Fruit fly (Drosophila melanogaster) whole organism, prepupa: ENCODE measurements around the gene CG44574.

ENCODE experiments used
- Blimp-1 ChIP-seq: fragments of 200-800 bp; sonication (Bioruptor generic); optimal IDR thresholded peaks from 3 replicates; lab custom pipeline; 2017; ENCODE audit warnings: missing biosample characterization, missing genetic modification characterization, mild to moderate bottlenecking, moderate library complexity, missing genetic modification reagents
- CG10631 ChIP-seq: fragments of 200-800 bp; sonication (Bioruptor generic); optimal IDR thresholded peaks from 2 replicates; lab custom pipeline; 2016; ENCODE audit warnings: missing biosample characterization, missing genetic modification characterization
- CG10669 ChIP-seq: fragments of 200-800 bp; sonication (Bioruptor generic); optimal IDR thresholded peaks from 3 replicates; lab custom pipeline; 2018; ENCODE audit warnings: missing biosample characterization, mild to moderate bottlenecking, missing genetic modification characterization, moderate library complexity
- CG11294 ChIP-seq: fragments of 200-800 bp; sonication (Bioruptor generic); IDR thresholded peaks from 2 replicates; pipeline ENCODE4 v1.3.6; 2022; ENCODE audit warnings: missing biosample characterization, missing genetic modification characterization
- CG11762 ChIP-seq: fragments of 200-800 bp; sonication (Bioruptor generic); optimal IDR thresholded peaks from 3 replicates; lab custom pipeline; 2016; ENCODE audit warnings: missing biosample characterization, missing genetic modification characterization; ENCODE audit not compliant: insufficient read depth
- CG11902 ChIP-seq: fragments of 200-800 bp; sonication (Bioruptor generic); optimal IDR thresholded peaks from 3 replicates; lab custom pipeline; 2016; ENCODE audit warnings: missing biosample characterization, missing genetic modification characterization
- CG15336 ChIP-seq: fragments of 200-800 bp; sonication (Bioruptor generic); IDR thresholded peaks from 2 replicates; pipeline ENCODE4 v1.3.6; 2022; ENCODE audit warnings: missing biosample characterization, missing genetic modification characterization
- CG1621 ChIP-seq: fragments of 200-800 bp; sonication (Bioruptor generic); optimal IDR thresholded peaks from 3 replicates; lab custom pipeline; 2018; ENCODE audit warnings: missing biosample characterization, mild to moderate bottlenecking, missing genetic modification characterization
- CG16779 ChIP-seq: fragments of 200-800 bp; sonication (Bioruptor generic); optimal IDR thresholded peaks from 3 replicates; lab custom pipeline; 2017; ENCODE audit warnings: missing biosample characterization, mild to moderate bottlenecking, missing genetic modification characterization
- CG31627 ChIP-seq: fragments of 200-800 bp; sonication (Bioruptor generic); optimal IDR thresholded peaks from 3 replicates; lab custom pipeline; 2016; ENCODE audit warnings: missing biosample characterization, missing genetic modification characterization
- CG32006 ChIP-seq: fragments of 200-800 bp; sonication (Bioruptor generic); optimal IDR thresholded peaks from 3 replicates; lab custom pipeline; 2017; ENCODE audit warnings: missing biosample characterization, mild to moderate bottlenecking, missing genetic modification characterization
- CG34406 ChIP-seq: fragments of 200-800 bp; sonication (Bioruptor generic); optimal IDR thresholded peaks from 3 replicates; lab custom pipeline; 2016; ENCODE audit warnings: missing biosample characterization, missing genetic modification characterization
- CG3919 ChIP-seq: fragments of 200-800 bp; sonication (Bioruptor generic); optimal IDR thresholded peaks from 3 replicates; lab custom pipeline; 2016; ENCODE audit warnings: missing biosample characterization, missing genetic modification characterization
- CG4318 ChIP-seq: fragments of 200-800 bp; sonication (Bioruptor generic); optimal IDR thresholded peaks from 3 replicates; lab custom pipeline; 2017; ENCODE audit warnings: missing biosample characterization, mild to moderate bottlenecking, missing genetic modification characterization
- CG6276 ChIP-seq: fragments of 200-800 bp; sonication (Bioruptor generic); optimal IDR thresholded peaks from 2 replicates; lab custom pipeline; 2017; ENCODE audit warnings: missing biosample characterization, mild to moderate bottlenecking, missing genetic modification characterization
- CG6792 ChIP-seq: fragments of 200-800 bp; sonication (Bioruptor generic); optimal IDR thresholded peaks from 3 replicates; lab custom pipeline; 2016; ENCODE audit warnings: missing biosample characterization, missing genetic modification characterization
- CG6808 ChIP-seq: fragments of 200-800 bp; sonication (Bioruptor generic); optimal IDR thresholded peaks from 3 replicates; lab custom pipeline; 2017; ENCODE audit warnings: missing biosample characterization, missing genetic modification characterization, mild to moderate bottlenecking, moderate library complexity, missing genetic modification reagents
- CG8119 ChIP-seq: fragments of 200-800 bp; sonication (Bioruptor generic); IDR thresholded peaks from 3 replicates; pipeline ENCODE4 v1.3.6; 2022; ENCODE audit warnings: missing biosample characterization, missing genetic modification characterization
- CG8632 ChIP-seq: fragments of 200-800 bp; sonication (Bioruptor generic); optimal IDR thresholded peaks from 3 replicates; lab custom pipeline; 2016; ENCODE audit warnings: missing biosample characterization, missing genetic modification characterization
- CG9139 ChIP-seq: fragments of 200-800 bp; sonication (Bioruptor generic); optimal IDR thresholded peaks from 3 replicates; lab custom pipeline; 2017; ENCODE audit warnings: missing biosample characterization, mild to moderate bottlenecking, missing genetic modification characterization
- Eip75B ChIP-seq: fragments of 200-800 bp; sonication (Bioruptor generic); optimal IDR thresholded peaks from 3 replicates; lab custom pipeline; 2016; ENCODE audit warnings: missing biosample characterization, missing genetic modification characterization
- Eip78C ChIP-seq: fragments of 200-800 bp; sonication (Bioruptor generic); peaks from one replicate; lab custom pipeline; 2016; ENCODE audit warnings: missing biosample characterization, missing genetic modification characterization
- Eip93F ChIP-seq: fragments of 200-800 bp; sonication (Bioruptor generic); optimal IDR thresholded peaks from 2 replicates; lab custom pipeline; 2016; ENCODE audit warnings: missing biosample characterization, mild to moderate bottlenecking, missing genetic modification characterization
- Ets21C ChIP-seq: fragments of 200-800 bp; sonication (Bioruptor generic); optimal IDR thresholded peaks from 3 replicates; lab custom pipeline; 2016; ENCODE audit warnings: missing biosample characterization, missing genetic modification characterization
- Ets96B ChIP-seq: fragments of 200-800 bp; optimal IDR thresholded peaks from 2 replicates; lab custom pipeline; 2019; ENCODE audit warnings: missing biosample characterization, mild to moderate bottlenecking, missing genetic modification characterization, moderate library complexity
- Gug ChIP-seq: fragments of 200-800 bp; sonication (Bioruptor generic); IDR thresholded peaks from 2 replicates; pipeline ENCODE4 v1.3.6; 2022; ENCODE audit warnings: missing biosample characterization, missing genetic modification characterization
- Hr38 ChIP-seq: sonication (Bioruptor generic); optimal IDR thresholded peaks from 2 replicates; lab custom pipeline; 2016; ENCODE audit warnings: missing biosample characterization, missing genetic modification characterization
- Hr39 ChIP-seq: fragments of 200-800 bp; sonication (Bioruptor generic); optimal IDR thresholded peaks from 2 replicates; lab custom pipeline; 2016; ENCODE audit warnings: missing biosample characterization, missing genetic modification characterization
- Hr4 ChIP-seq: fragments of 200-800 bp; sonication (Bioruptor generic); optimal IDR thresholded peaks from 3 replicates; lab custom pipeline; 2016; ENCODE audit warnings: missing biosample characterization, missing genetic modification characterization
- Met ChIP-seq: fragments of 200-800 bp; sonication (Bioruptor generic); optimal IDR thresholded peaks from 3 replicates; lab custom pipeline; 2016; ENCODE audit warnings: missing biosample characterization, missing genetic modification characterization
- Smox ChIP-seq: fragments of 200-800 bp; sonication (Bioruptor generic); optimal IDR thresholded peaks from 3 replicates; lab custom pipeline; 2016; ENCODE audit warnings: missing biosample characterization, missing genetic modification characterization
- Sox102F ChIP-seq: fragments of 200-800 bp; sonication (Bioruptor generic); optimal IDR thresholded peaks from 2 replicates; lab custom pipeline; 2016; ENCODE audit warnings: missing biosample characterization, mild to moderate bottlenecking, missing genetic modification characterization
- Sox15 ChIP-seq: fragments of 200-800 bp; sonication (Bioruptor generic); optimal IDR thresholded peaks from 3 replicates; lab custom pipeline; 2016; ENCODE audit warnings: missing biosample characterization, missing genetic modification characterization
- achi ChIP-seq: fragments of 200-800 bp; sonication (Bioruptor generic); optimal IDR thresholded peaks from 3 replicates; lab custom pipeline; 2016; ENCODE audit warnings: missing biosample characterization, missing genetic modification characterization
- acj6 ChIP-seq: fragments of 200-800 bp; sonication (Bioruptor generic); optimal IDR thresholded peaks from 3 replicates; lab custom pipeline; 2016; ENCODE audit warnings: missing biosample characterization, missing genetic modification characterization
- cyc ChIP-seq: fragments of 200-800 bp; sonication (Bioruptor generic); optimal IDR thresholded peaks from 3 replicates; lab custom pipeline; 2016; ENCODE audit warnings: missing biosample characterization, missing genetic modification characterization
- dac ChIP-seq: fragments of 200-800 bp; sonication (Bioruptor generic); optimal IDR thresholded peaks from 2 replicates; lab custom pipeline; 2017; ENCODE audit warnings: missing biosample characterization, mild to moderate bottlenecking, missing genetic modification characterization
- dsx ChIP-seq: fragments of 200-800 bp; optimal IDR thresholded peaks from 3 replicates; lab custom pipeline; 2019; ENCODE audit warnings: missing biosample characterization, mild to moderate bottlenecking, missing genetic modification characterization, moderate library complexity; ENCODE audit not compliant: poor library complexity, severe bottlenecking
- eg ChIP-seq: fragments of 200-800 bp; sonication (Bioruptor generic); IDR thresholded peaks from 3 replicates; pipeline ENCODE4 v1.3.6; 2022; ENCODE audit warnings: missing biosample characterization, missing genetic modification characterization
- esn ChIP-seq: fragments of 200-800 bp; sonication (Bioruptor generic); optimal IDR thresholded peaks from 2 replicates; lab custom pipeline; 2016; ENCODE audit warnings: missing biosample characterization, mild to moderate bottlenecking, missing genetic modification characterization, moderate library complexity
- fd59A ChIP-seq: fragments of 200-800 bp; sonication (Bioruptor generic); optimal IDR thresholded peaks from 2 replicates; lab custom pipeline; 2017; ENCODE audit warnings: missing biosample characterization, mild to moderate bottlenecking, missing genetic modification characterization, missing genetic modification reagents
- fd85E ChIP-seq: fragments of 200-800 bp; sonication (Bioruptor generic); optimal IDR thresholded peaks from 3 replicates; lab custom pipeline; 2016; ENCODE audit warnings: missing biosample characterization, missing genetic modification characterization
- fkh ChIP-seq: fragments of 200-800 bp; sonication (Bioruptor generic); optimal IDR thresholded peaks from 3 replicates; lab custom pipeline; 2017; ENCODE audit warnings: missing biosample characterization, mild to moderate bottlenecking, missing genetic modification characterization, moderate library complexity
- lz ChIP-seq: fragments of 200-800 bp; sonication (Bioruptor generic); optimal IDR thresholded peaks from 3 replicates; lab custom pipeline; 2016; ENCODE audit warnings: missing biosample characterization, missing genetic modification characterization
- net ChIP-seq: fragments of 200-800 bp; sonication (Bioruptor generic); optimal IDR thresholded peaks from 3 replicates; lab custom pipeline; 2016; ENCODE audit warnings: missing biosample characterization, missing genetic modification characterization
- pdm3 ChIP-seq: fragments of 200-800 bp; sonication (Bioruptor generic); optimal IDR thresholded peaks from 3 replicates; lab custom pipeline; 2016; ENCODE audit warnings: missing biosample characterization, missing genetic modification characterization
- salr ChIP-seq, 2 experiments: fragments of 200-800 bp; sonication (Bioruptor generic); optimal IDR thresholded peaks; 3 replicates each; lab custom pipeline; 2016 to 2018; ENCODE audit warnings: missing biosample characterization in 2 of 2, missing genetic modification characterization in 2 of 2, mild to moderate bottlenecking in 1 of 2
- spab ChIP-seq: fragments of 200-800 bp; sonication (Bioruptor generic); optimal IDR thresholded peaks from 2 replicates; lab custom pipeline; 2017; ENCODE audit warnings: missing biosample characterization, mild to moderate bottlenecking, missing genetic modification characterization, missing genetic modification reagents
- svp ChIP-seq: fragments of 200-800 bp; sonication (Bioruptor generic); peaks from one replicate; lab custom pipeline; 2016; ENCODE audit warnings: missing biosample characterization, missing genetic modification characterization
- topi ChIP-seq: fragments of 200-800 bp; sonication (Bioruptor generic); optimal IDR thresholded peaks from 3 replicates; lab custom pipeline; 2016; ENCODE audit warnings: missing biosample characterization, missing genetic modification characterization
- vri ChIP-seq: fragments of 200-800 bp; sonication (Bioruptor generic); optimal IDR thresholded peaks from 3 replicates; lab custom pipeline; 2016; ENCODE audit warnings: missing biosample characterization, mild to moderate bottlenecking, missing genetic modification characterization

The CG44574 gene

dm6 chr2L:5879363-5879934 is 4.1 kb upstream of the CG44574 start, which contains the start of gene rau:
Gene rau (minus strand): TSS chr2L:5879498.
- TF ChIP-seq achi (GFP tag; lab: Kevin White, UChicago) (peak; percentile 64), CG10669 (GFP tag; lab: Kevin White, UChicago) (peak; percentile 79), CG11902 (GFP tag; lab: Kevin White, UChicago) (peak; percentile 21), CG11294 (GFP tag; lab: Robert Waterston, UW) (peak; percentile 53; the same call in 1 of the 2 replicates), CG31627 (GFP tag; lab: Kevin White, UChicago) (peak; percentile 54), svp (peak; percentile 80), fd85E (GFP tag; lab: Kevin White, UChicago) (no peak), CG8632 (GFP tag; lab: Kevin White, UChicago) (peak; percentile 50), dac (GFP tag; lab: Kevin White, UChicago) (peak; percentile 75), Gug (GFP tag; lab: Robert Waterston, UW) (peak; percentile 79), CG8119 (GFP tag; lab: Robert Waterston, UW) (peak; percentile 82), cyc (GFP tag; lab: Kevin White, UChicago) (peak; percentile 24), CG16779 (tag; lab: Kevin White, UChicago) (peak; percentile 56), CG32006 (GFP tag; lab: Kevin White, UChicago) (peak; percentile 84), fd59A (GFP tag; lab: Kevin White, UChicago) (peak; percentile 51), Smox (GFP tag; lab: Kevin White, UChicago) (peak; percentile 53), acj6 (GFP tag; lab: Kevin White, UChicago) (peak; percentile 61), CG4318 (GFP tag; lab: Kevin White, UChicago) (peak; percentile 68), CG11762 (GFP tag; lab: Kevin White, UChicago) (peak; percentile 64), lz (GFP tag; lab: Kevin White, UChicago) (peak; percentile 43), spab (GFP tag; lab: Kevin White, UChicago) (peak; percentile 69), topi (GFP tag; lab: Kevin White, UChicago) (peak; percentile 45), Sox102F (GFP tag; lab: Kevin White, UChicago) (peak; percentile 72), Hr39 (GFP tag; lab: Kevin White, UChicago) (peak; percentile 29), Met (GFP tag; lab: Kevin White, UChicago) (peak; percentile 72), fkh (GFP tag; lab: Kevin White, UChicago) (peak; percentile 83), Eip78C (GFP tag; lab: Kevin White, UChicago) (peak; percentile 86), dsx (peak; percentile 53), CG6808 (GFP tag; lab: Kevin White, UChicago) (peak; percentile 80), salr (GFP tag; optimal IDR thresholded peaks at IDR 0.05; lab: Kevin White, UChicago) (peak in 1 of 2 experiments; percentile 72), Blimp-1 (no peak), Eip93F (GFP tag; lab: Kevin White, UChicago) (peak; percentile 26), esn (GFP tag; lab: Kevin White, UChicago) (peak; percentile 83), CG3919 (GFP tag; lab: Kevin White, UChicago) (peak; percentile 69), CG10631 (peak; percentile 76), CG6276 (GFP tag; lab: Kevin White, UChicago) (peak; percentile 73), CG34406 (GFP tag; lab: Kevin White, UChicago) (peak; percentile 62), Sox15 (GFP tag; lab: Kevin White, UChicago) (peak; percentile 8), eg (GFP tag; lab: Robert Waterston, UW) (peak; percentile 84), net (GFP tag; lab: Kevin White, UChicago) (peak; percentile 74), CG1621 (tag; lab: Kevin White, UChicago) (peak; percentile 23), pdm3 (GFP tag; lab: Kevin White, UChicago) (peak; percentile 79), Hr38 (GFP tag; lab: Kevin White, UChicago) (no peak), CG6792 (GFP tag; lab: Kevin White, UChicago) (peak; percentile 64), CG15336 (peak; percentile 76), Ets96B (tag; lab: Kevin White, UChicago) (peak; percentile 62), Hr4 (GFP tag; lab: Kevin White, UChicago) (peak; percentile 66), Ets21C (peak; percentile 34), Eip75B (GFP tag; lab: Kevin White, UChicago) (peak; percentile 69), CG9139 (peak; percentile 39), vri (GFP tag; lab: Kevin White, UChicago) (peak; percentile 72)
